Worm (Caenorhabditis elegans): ENCODE data around the gene ttbk-2.2.

ttbk-2.2 gene

ce11 chrIV:5037489-5037888 lies 29.3 kb downstream of the ttbk-2.2 start, which contains the start of gene C09B9.1:
TSS of gene C09B9.1 (plus strand) at chrIV:5037789.
- TF ChIP-seq ama-1 (optimal IDR thresholded peaks at IDR 0.05) (no peak), nhr-129 (tag; optimal IDR thresholded peaks at IDR 0.05) (no peak), elt-1 (tag; optimal IDR thresholded peaks at IDR 0.05) (no peak), ZK546.5 (tag; optimal IDR thresholded peaks at IDR 0.05) (no peak), sem-4 (tag; optimal IDR thresholded peaks at IDR 0.05) (no peak), C34F6.9 (tag; optimal IDR thresholded peaks at IDR 0.05) (no peak), nhr-12 (tag; optimal IDR thresholded peaks at IDR 0.05) (no peak), ztf-4 (tag; optimal IDR thresholded peaks at IDR 0.05) (no peak), alr-1 (tag; optimal IDR thresholded peaks at IDR 0.05) (no peak), crh-2 (tag; optimal IDR thresholded peaks at IDR 0.05) (no peak), unc-39 (tag; optimal IDR thresholded peaks at IDR 0.05) (no peak), mdl-1 (tag; optimal IDR thresholded peaks at IDR 0.05) (no peak), mab-5 (tag; optimal IDR thresholded peaks at IDR 0.05) (no peak), nhr-6 (tag; optimal IDR thresholded peaks at IDR 0.05) (no peak)

ce11 chrIV:5033276-5033675 lies 33.5 kb downstream of the ttbk-2.2 start, which contains the start of gene C09B9.4:
TSS of gene C09B9.4 (minus strand) at chrIV:5033376.
- TF ChIP-seq nhr-12 (tag; optimal IDR thresholded peaks at IDR 0.05) (no peak), skn-1 (tag; optimal IDR thresholded peaks at IDR 0.05) (no peak), aly-2 (tag; optimal IDR thresholded peaks at IDR 0.05) (no peak), lin-39 (tag; optimal IDR thresholded peaks at IDR 0.05) (no peak), crh-2 (tag; optimal IDR thresholded peaks at IDR 0.05) (no peak), mdl-1 (tag; optimal IDR thresholded peaks at IDR 0.05) (no peak), unc-55 (GFP tag; optimal IDR thresholded peaks at IDR 0.05) (no peak), unc-62 (GFP tag; optimal IDR thresholded peaks at IDR 0.05) (no peak), egl-27 (tag; optimal IDR thresholded peaks at IDR 0.05) (no peak), F13H6.1 (tag; optimal IDR thresholded peaks at IDR 0.05) (no peak), blmp-1 (tag; optimal IDR thresholded peaks at IDR 0.05; ENCODE audit: insufficient read depth) (no peak), C34F6.9 (tag; optimal IDR thresholded peaks at IDR 0.05) (no peak), dmd-4 (tag; optimal IDR thresholded peaks at IDR 0.05) (no peak), mab-5 (tag; optimal IDR thresholded peaks at IDR 0.05) (no peak), alr-1 (tag; optimal IDR thresholded peaks at IDR 0.05) (no peak), nhr-10 (tag; optimal IDR thresholded peaks at IDR 0.05) (no peak), ztf-11 (tag; optimal IDR thresholded peaks at IDR 0.05) (no peak)

- TF ChIP-seq aly-2 (tag; optimal IDR thresholded peaks at IDR 0.05) (no peak), ZK546.5 (tag; optimal IDR thresholded peaks at IDR 0.05) (no peak), sem-4 (tag; optimal IDR thresholded peaks at IDR 0.05) (no peak), R02D3.7 (tag; optimal IDR thresholded peaks at IDR 0.05) (no peak)
These were observed 35.4 kb downstream of the ttbk-2.2 start for ce11 chrIV:5031346-5031745.

ce11 chrIV:5028978-5029377 lies 37.8 kb downstream of the ttbk-2.2 start, which contains the start of the genes best-6 and C09B9.2:
TSS of gene best-6 (minus strand) at chrIV:5029078.
TSS of gene C09B9.2 (plus strand) at chrIV:5029291.
- TF ChIP-seq nhr-25 (tag; optimal IDR thresholded peaks at IDR 0.05) (no peak), elt-1 (tag; optimal IDR thresholded peaks at IDR 0.05) (no peak), ama-1 (optimal IDR thresholded peaks at IDR 0.05) (no peak), sma-9 (GFP tag; optimal IDR thresholded peaks at IDR 0.05) (no peak), sma-9 (tag; optimal IDR thresholded peaks at IDR 0.05) (no peak), mdl-1 (tag; optimal IDR thresholded peaks at IDR 0.05) (no peak), C34F6.9 (tag; optimal IDR thresholded peaks at IDR 0.05) (no peak), nhr-23 (tag; optimal IDR thresholded peaks at IDR 0.05) (no peak), nhr-10 (tag; optimal IDR thresholded peaks at IDR 0.05) (no peak), nhr-6 (tag; optimal IDR thresholded peaks at IDR 0.05) (no peak), ztf-4 (tag; optimal IDR thresholded peaks at IDR 0.05) (no peak), ztf-11 (tag; optimal IDR thresholded peaks at IDR 0.05) (no peak), unc-55 (GFP tag; optimal IDR thresholded peaks at IDR 0.05) (no peak), mab-5 (tag; optimal IDR thresholded peaks at IDR 0.05) (no peak), ztf-1 (GFP tag; conservative IDR thresholded peaks at IDR 0.05) (no peak)

ce11 chrIV:5025646-5026045 lies 41.1 kb downstream of the ttbk-2.2 start, which contains the start of gene C09B9.85:
TSS of gene C09B9.85 (minus strand) at chrIV:5025746.
- TF ChIP-seq zag-1 (tag; optimal IDR thresholded peaks at IDR 0.05) (no peak), unc-62 (GFP tag; optimal IDR thresholded peaks at IDR 0.05) (no peak), mab-5 (tag; optimal IDR thresholded peaks at IDR 0.05) (no peak), sem-4 (tag; optimal IDR thresholded peaks at IDR 0.05) (no peak), peb-1 (tag; optimal IDR thresholded peaks at IDR 0.05) (no peak), F13H6.1 (tag; optimal IDR thresholded peaks at IDR 0.05) (no peak), R02D3.7 (tag; optimal IDR thresholded peaks at IDR 0.05) (no peak), unc-39 (tag; optimal IDR thresholded peaks at IDR 0.05) (no peak), aly-2 (tag; optimal IDR thresholded peaks at IDR 0.05) (no peak), mbf-1 (tag; optimal IDR thresholded peaks at IDR 0.05) (no peak), lsy-2 (tag; optimal IDR thresholded peaks at IDR 0.05) (no peak), gmeb-1 (tag; optimal IDR thresholded peaks at IDR 0.05) (no peak), nhr-10 (tag; optimal IDR thresholded peaks at IDR 0.05) (no peak), mdl-1 (tag; optimal IDR thresholded peaks at IDR 0.05) (no peak), lin-39 (tag; optimal IDR thresholded peaks at IDR 0.05) (no peak), fos-1 (tag; optimal IDR thresholded peaks at IDR 0.05) (no peak), lin-13 (GFP tag; optimal IDR thresholded peaks at IDR 0.05) (no peak)
